Fruit fly (Drosophila melanogaster) S2 (cell line): ENCODE results near the gene Cyp4ae1.

Experiments used
- CG8478 ChIP-seq: fragments of >200 bp; optimal IDR thresholded peaks from 2 replicates; lab custom pipeline; 2018
- CTCF ChIP-seq, 2 experiments: fragments of >200 bp; optimal IDR thresholded peaks; 2 replicates each; lab custom pipeline; 2018

dm6 chrX:2134226-2134880 lies 44.5 kb upstream of the Cyp4ae1 start:
- TF ChIP-seq CG8478 (no peak), CTCF (optimal IDR thresholded peaks at IDR 0.05; lab: Kevin White, UChicago) (no peak)
